Worm (Caenorhabditis elegans) whole organism, midembryonic: ENCODE data around the gene F23D12.1.

Source experiments
- T22C8.4 ChIP-seq: fragments of 200-800 bp; sonication (Bioruptor generic); IDR thresholded peaks from 2 replicates; pipeline ENCODE4 v1.3.6; 2022; ENCODE audit warnings: missing genetic modification characterization, missing compliant biosample characterization
- cog-1 ChIP-seq: sonication (generic microtip); optimal IDR thresholded peaks from 2 replicates; lab custom pipeline; 2016; ENCODE audit warnings: missing genetic modification characterization, missing compliant biosample characterization
- flt-1 ChIP-seq: fragments of 200-800 bp; sonication (Bioruptor generic); IDR thresholded peaks from 2 replicates; pipeline ENCODE4 v1.3.6; 2022; ENCODE audit warnings: missing genetic modification characterization, missing compliant biosample characterization
- klf-2 ChIP-seq: fragments of 200-800 bp; sonication (Bioruptor generic); conservative IDR thresholded peaks from 2 replicates; pipeline ENCODE4 v1.3.6; 2022; ENCODE audit warnings: missing genetic modification reagents, missing genetic modification characterization, missing compliant biosample characterization
- med-1 ChIP-seq: sonication (generic microtip); optimal IDR thresholded peaks from 2 replicates; lab custom pipeline; 2017; ENCODE audit warnings: missing genetic modification characterization, mild to moderate bottlenecking, missing compliant biosample characterization, antibody characterized with exemption, missing genetic modification reagents; ENCODE audit not compliant: insufficient read depth
- ref-1 ChIP-seq: fragments of 200-800 bp; sonication (Bioruptor generic); conservative IDR thresholded peaks from 2 replicates; pipeline ENCODE4 v1.3.6; 2022; ENCODE audit warnings: missing genetic modification reagents, missing genetic modification characterization, missing compliant biosample characterization
- tab-1 ChIP-seq: fragments of 200-800 bp; sonication (Bioruptor generic); IDR thresholded peaks from 2 replicates; pipeline ENCODE4 v1.3.6; 2022; ENCODE audit warnings: missing genetic modification characterization, missing compliant biosample characterization
- ztf-23 ChIP-seq: fragments of 200-800 bp; sonication (Bioruptor generic); IDR thresholded peaks from 2 replicates; pipeline ENCODE4 v1.3.6; 2022; ENCODE audit warnings: missing genetic modification reagents, missing genetic modification characterization, missing compliant biosample characterization
- ztf-29 ChIP-seq: fragments of 200-800 bp; sonication (Bioruptor generic); IDR thresholded peaks from 2 replicates; pipeline ENCODE4 v1.3.6; 2022; ENCODE audit warnings: missing genetic modification reagents, missing genetic modification characterization, missing compliant biosample characterization

Gene F23D12.1

ce11 chrX:14424186-14424585, 3.8 kb downstream of the F23D12.1 start:
- TF ChIP-seq ztf-23, result no peak
- TF ChIP-seq ref-1 (GFP tag; lab: Robert Waterston, UW), result no peak
- TF ChIP-seq flt-1 (GFP tag; lab: Robert Waterston, UW), result no peak
- no peak for TF ChIP-seq med-1
- TF ChIP-seq ztf-29, result no peak
- no peak for TF ChIP-seq T22C8.4 (GFP tag; lab: Robert Waterston, UW)
- no peak for TF ChIP-seq klf-2 (GFP tag; lab: Robert Waterston, UW)
- no peak for TF ChIP-seq tab-1 (GFP tag; lab: Robert Waterston, UW)
- TF ChIP-seq cog-1 (tag; lab: Kevin White, UChicago), result no peak

ce11 chrX:14423105-14423504, 4.8 kb downstream of the F23D12.1 start, which contains the start of gene fipr-3:
Gene fipr-3 (plus strand): TSS chrX:14423405.
- TF ChIP-seq ztf-29, result no peak
- TF ChIP-seq tab-1 (GFP tag; lab: Robert Waterston, UW), result no peak
- no peak for TF ChIP-seq ref-1 (GFP tag; lab: Robert Waterston, UW)
- TF ChIP-seq T22C8.4 (GFP tag; lab: Robert Waterston, UW), result no peak
- TF ChIP-seq cog-1 (tag; lab: Kevin White, UChicago), result no peak
- TF ChIP-seq flt-1 (GFP tag; lab: Robert Waterston, UW), result no peak
- no peak for TF ChIP-seq klf-2 (GFP tag; lab: Robert Waterston, UW)

- TF ChIP-seq flt-1 (GFP tag; lab: Robert Waterston, UW) (no peak), med-1 (no peak), klf-2 (GFP tag; lab: Robert Waterston, UW) (no peak), ztf-23 (no peak), ref-1 (GFP tag; lab: Robert Waterston, UW) (no peak), T22C8.4 (GFP tag; lab: Robert Waterston, UW) (no peak), cog-1 (tag; lab: Kevin White, UChicago) (no peak), tab-1 (GFP tag; lab: Robert Waterston, UW) (no peak), ztf-29 (no peak)
Measured at ce11 chrX:14421529-14421982, 6.4 kb downstream of the F23D12.1 start, which contains the start of gene F23D12.2. Gene F23D12.2 (minus strand): TSS chrX:14421579.

ce11 chrX:14415641-14416040, 12.3 kb downstream of the F23D12.1 start, which contains the start of gene F23D12.10:
Gene F23D12.10 (minus strand): TSS chrX:14415741.
- TF ChIP-seq flt-1 (GFP tag; lab: Robert Waterston, UW), result no peak

- TF ChIP-seq klf-2 (GFP tag; lab: Robert Waterston, UW) (no peak), flt-1 (GFP tag; lab: Robert Waterston, UW) (no peak), tab-1 (GFP tag; lab: Robert Waterston, UW) (no peak), ref-1 (GFP tag; lab: Robert Waterston, UW) (no peak)
Measured at ce11 chrX:14412774-14413173, 15.2 kb downstream of the F23D12.1 start, which contains the start of gene fbxa-179. Gene fbxa-179 (minus strand): TSS chrX:14412874.

- TF ChIP-seq T22C8.4 (GFP tag; lab: Robert Waterston, UW) (no peak), ztf-23 (no peak), ztf-29 (no peak), ref-1 (GFP tag; lab: Robert Waterston, UW) (no peak), tab-1 (GFP tag; lab: Robert Waterston, UW) (no peak), cog-1 (tag; lab: Kevin White, UChicago) (no peak), flt-1 (GFP tag; lab: Robert Waterston, UW) (no peak), klf-2 (GFP tag; lab: Robert Waterston, UW) (no peak), med-1 (no peak)
Measured at ce11 chrX:14405817-14406216, 22.1 kb downstream of the F23D12.1 start, which contains the start of gene frpr-17. Gene frpr-17 (plus strand): TSS chrX:14406117.

- TF ChIP-seq klf-2 (GFP tag; lab: Robert Waterston, UW), result no peak
- TF ChIP-seq T22C8.4 (GFP tag; lab: Robert Waterston, UW), result no peak
- no peak for TF ChIP-seq ztf-29
- no peak for TF ChIP-seq tab-1 (GFP tag; lab: Robert Waterston, UW)
- no peak for TF ChIP-seq flt-1 (GFP tag; lab: Robert Waterston, UW)
- no peak for TF ChIP-seq ztf-23
- TF ChIP-seq ref-1 (GFP tag; lab: Robert Waterston, UW), result no peak
- no peak for TF ChIP-seq med-1
- TF ChIP-seq cog-1 (tag; lab: Kevin White, UChicago), result no peak
Measured at ce11 chrX:14401230-14401629, 26.7 kb downstream of the F23D12.1 start.

ce11 chrX:14399035-14399434, 28.9 kb downstream of the F23D12.1 start:
- TF ChIP-seq klf-2 (GFP tag; lab: Robert Waterston, UW) (no peak), med-1 (no peak), flt-1 (GFP tag; lab: Robert Waterston, UW) (no peak), cog-1 (tag; lab: Kevin White, UChicago) (no peak), ref-1 (GFP tag; lab: Robert Waterston, UW) (no peak), ztf-29 (no peak)

- no peak for TF ChIP-seq cog-1 (tag; lab: Kevin White, UChicago)
- no peak for TF ChIP-seq tab-1 (GFP tag; lab: Robert Waterston, UW)
Measured at ce11 chrX:14395267-14395666, 32.7 kb downstream of the F23D12.1 start, which contains the start of gene Y60A9.1. Gene Y60A9.1 (minus strand): TSS chrX:14395367.

- peak; percentile 29; the same call in 1 of the 2 replicates for TF ChIP-seq flt-1 (GFP tag; lab: Robert Waterston, UW)
Measured at ce11 chrX:14387752-14388151, 40.2 kb downstream of the F23D12.1 start.

- peak; percentile 66; the same call in 1 of the 2 replicates for TF ChIP-seq tab-1 (GFP tag; lab: Robert Waterston, UW)
Measured at ce11 chrX:14386670-14387069, 41.3 kb downstream of the F23D12.1 start.
